Fruit fly (Drosophila melanogaster): ENCODE data around the gene CG15764.

dm6 chrX:5873164-5873563 is 4.3 kb downstream of the CG15764 start, which contains the start of gene GAA1:
- TF ChIP-seq CG15710 (tag; optimal IDR thresholded peaks at IDR 0.05) (no peak), CG34367 (tag; optimal IDR thresholded peaks at IDR 0.05) (no peak)
